Worm (Caenorhabditis elegans): ENCODE measurements around the gene nhr-186.

DNA sequence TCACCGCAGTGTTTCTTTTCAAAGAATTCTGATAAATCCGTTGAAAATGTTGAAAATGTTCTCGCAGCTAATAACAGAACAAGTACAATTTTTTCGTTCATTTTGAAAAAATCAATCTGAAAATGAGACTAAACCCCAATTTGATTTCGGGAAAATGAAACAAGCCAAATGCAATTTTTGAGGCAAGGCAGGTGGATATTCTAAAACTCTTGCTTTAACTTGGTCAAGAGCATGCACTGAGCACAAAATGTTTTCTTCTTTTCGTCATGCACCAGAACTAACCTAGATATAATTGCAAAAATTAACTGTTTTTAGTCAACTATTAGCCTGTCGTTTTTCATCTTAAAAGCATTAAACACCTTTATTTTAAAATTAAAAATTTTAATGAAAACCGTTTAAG lies 45.4 kb upstream of the nhr-186 start, which contains the start of gene irld-22:
- TF ChIP-seq W03F9.2 (tag; optimal IDR thresholded peaks at IDR 0.05) (no peak), him-1 (tag; optimal IDR thresholded peaks at IDR 0.05) (no peak), dao-5 (tag; optimal IDR thresholded peaks at IDR 0.05) (no peak)
